Fruit fly (Drosophila melanogaster): ENCODE results near the gene ZC3H3.

The ZC3H3 gene

dm6 chr3L:8543866-8544265 is 34.3 kb upstream of the ZC3H3 start (continued):
- TF ChIP-seq CG14710 (tag; optimal IDR thresholded peaks at IDR 0.05) (peak; percentile 21), dpn (GFP tag; optimal IDR thresholded peaks at IDR 0.05) (peak in 1 of 2 experiments; percentile 0), CG15696 (tag; optimal IDR thresholded peaks at IDR 0.05) (no peak), Chrac-16 (GFP tag; optimal IDR thresholded peaks at IDR 0.05) (no peak), Gug (GFP tag; IDR thresholded peaks at IDR 0.05) (no peak), CG6765 (GFP tag; optimal IDR thresholded peaks at IDR 0.05) (no peak), zf30C (GFP tag; optimal IDR thresholded peaks at IDR 0.05) (peak; percentile 56), unpg (GFP tag; optimal IDR thresholded peaks at IDR 0.05) (peak; percentile 46), CG12391 (tag; optimal IDR thresholded peaks at IDR 0.05) (peak; percentile 34), CG18262 (tag; optimal IDR thresholded peaks at IDR 0.05) (peak; percentile 37), Ets65A (GFP tag) (peak; percentile 69), E2f2 (GFP tag; IDR thresholded peaks at IDR 0.05) (no peak), Sox102F (GFP tag; optimal IDR thresholded peaks at IDR 0.05) (peak; percentile 42), CG31441 (GFP tag; IDR thresholded peaks at IDR 0.05) (peak; percentile 42; the same call in 1 of the 2 replicates), Myb (GFP tag; optimal IDR thresholded peaks at IDR 0.05) (no peak), lola (GFP tag; optimal IDR thresholded peaks at IDR 0.05) (peak in 1 of 3 experiments; percentile 40), CG30431 (GFP tag; optimal IDR thresholded peaks at IDR 0.05) (no peak), MESR4 (GFP tag; optimal IDR thresholded peaks at IDR 0.05) (no peak), grau (tag; optimal IDR thresholded peaks at IDR 0.05) (peak; percentile 39), Side (GFP tag; optimal IDR thresholded peaks at IDR 0.05) (no peak), CG18599 (GFP tag; optimal IDR thresholded peaks at IDR 0.05) (peak; percentile 18), kay (GFP tag; optimal IDR thresholded peaks at IDR 0.05) (no peak), CG10267 (tag; optimal IDR thresholded peaks at IDR 0.05) (peak; percentile 2), CG2116 (GFP tag; optimal IDR thresholded peaks at IDR 0.05) (no peak), CG6272 (GFP tag; IDR thresholded peaks at IDR 0.05) (no peak), nerfin-1 (tag; optimal IDR thresholded peaks at IDR 0.05) (peak; percentile 9), Hr39 (optimal IDR thresholded peaks at IDR 0.05) (no peak), Mes4 (GFP tag; optimal IDR thresholded peaks at IDR 0.05) (peak; percentile 28), CoRest (tag; optimal IDR thresholded peaks at IDR 0.05) (peak; percentile 5), mam (GFP tag; optimal IDR thresholded peaks at IDR 0.05) (no peak), Rfx (GFP tag; IDR thresholded peaks at IDR 0.05) (peak; percentile 23; the same call in 1 of the 2 replicates), grn (GFP tag; optimal IDR thresholded peaks at IDR 0.05) (no peak), CG11504 (tag; optimal IDR thresholded peaks at IDR 0.05) (peak; percentile 50), Oli (tag; optimal IDR thresholded peaks at IDR 0.05) (peak; percentile 13), CG7839 (tag; optimal IDR thresholded peaks at IDR 0.05) (peak; percentile 28), Spps (tag; optimal IDR thresholded peaks at IDR 0.05) (no peak), CG30020 (tag; optimal IDR thresholded peaks at IDR 0.05) (no peak), CG13424 (tag; optimal IDR thresholded peaks at IDR 0.05) (peak; percentile 40), chm (GFP tag; IDR thresholded peaks at IDR 0.05) (0 out of 2 replicates have a peak, but pooled peaks have one; percentile 21), bsh (GFP tag; optimal IDR thresholded peaks at IDR 0.05) (peak in 1 of 2 experiments; percentile 57), Pdp1 (GFP tag; optimal IDR thresholded peaks at IDR 0.05) (peak in 1 of 2 experiments; percentile 2), B-H1 (GFP tag; IDR thresholded peaks at IDR 0.05) (no peak), Ada2b (GFP tag; IDR thresholded peaks at IDR 0.05) (0 out of 2 replicates have a peak, but pooled peaks have one; percentile 8), CG4424 (GFP tag; optimal IDR thresholded peaks at IDR 0.05) (peak; percentile 36), Nf-YC (tag; optimal IDR thresholded peaks at IDR 0.05) (no peak), scrt (GFP tag; optimal IDR thresholded peaks at IDR 0.05) (peak; percentile 3), wor (GFP tag; IDR thresholded peaks at IDR 0.05) (no peak), CG17359 (tag; optimal IDR thresholded peaks at IDR 0.05) (peak; percentile 32), fd3F (GFP tag; optimal IDR thresholded peaks at IDR 0.05) (no peak), CG9817 (tag; optimal IDR thresholded peaks at IDR 0.05) (peak; percentile 2)
